Fruit fly (Drosophila melanogaster) whole organism, embryonic: Measurements from ENCODE around the gene CG7483.

Experiments
- Ada2b ChIP-seq: fragments of 200-800 bp; sonication (Bioruptor generic); IDR thresholded peaks from 2 replicates; pipeline ENCODE4 v1.3.6; 2022; ENCODE audit warnings: missing biosample characterization, missing genetic modification characterization
- B-H2 ChIP-seq: fragments of 200-800 bp; sonication (Bioruptor generic); optimal IDR thresholded peaks from 2 replicates; lab custom pipeline; 2018; ENCODE audit warnings: missing biosample characterization, mild to moderate bottlenecking, missing genetic modification characterization
- BtbVII ChIP-seq: fragments of 200-800 bp; sonication (Bioruptor generic); optimal IDR thresholded peaks from 3 replicates; lab custom pipeline; 2017; ENCODE audit warnings: missing biosample characterization, mild to moderate bottlenecking, missing genetic modification characterization
- CG10654 ChIP-seq: fragments of 200-800 bp; sonication (Bioruptor generic); optimal IDR thresholded peaks from 2 replicates; lab custom pipeline; 2016; ENCODE audit warnings: missing biosample characterization, missing genetic modification characterization
- CG11085 ChIP-seq: fragments of 200-800 bp; sonication (Bioruptor generic); IDR thresholded peaks from 2 replicates; pipeline ENCODE4 v1.3.6; 2022; ENCODE audit warnings: missing biosample characterization, missing genetic modification characterization
- CG13424 ChIP-seq: fragments of 200-800 bp; sonication (Bioruptor generic); optimal IDR thresholded peaks from 2 replicates; lab custom pipeline; 2019; ENCODE audit warnings: missing biosample characterization, mild to moderate bottlenecking, missing genetic modification characterization, moderate library complexity
- CG15011 ChIP-seq: fragments of 200-800 bp; sonication (Bioruptor generic); optimal IDR thresholded peaks from 3 replicates; lab custom pipeline; 2018; ENCODE audit warnings: missing biosample characterization, mild to moderate bottlenecking, missing genetic modification characterization
- CG1602 ChIP-seq: fragments of 200-800 bp; sonication (Bioruptor generic); optimal IDR thresholded peaks from 3 replicates; lab custom pipeline; 2016; ENCODE audit warnings: missing biosample characterization, missing genetic modification characterization
- CG16863 ChIP-seq: fragments of 200-800 bp; sonication (Bioruptor generic); optimal IDR thresholded peaks from 3 replicates; lab custom pipeline; 2016; ENCODE audit warnings: missing biosample characterization, missing genetic modification characterization
- CG18262 ChIP-seq: fragments of 200-800 bp; optimal IDR thresholded peaks from 3 replicates; lab custom pipeline; 2019; ENCODE audit warnings: missing biosample characterization, mild to moderate bottlenecking, missing genetic modification characterization, moderate library complexity
- CG2116 ChIP-seq: fragments of 200-800 bp; sonication (Bioruptor generic); optimal IDR thresholded peaks from 3 replicates; lab custom pipeline; 2018; ENCODE audit warnings: missing biosample characterization, mild to moderate bottlenecking, missing genetic modification characterization
- CG2129 ChIP-seq: fragments of 200-800 bp; sonication (Bioruptor generic); IDR thresholded peaks from 2 replicates; pipeline ENCODE4 v1.3.6; 2022; ENCODE audit warnings: missing biosample characterization, missing genetic modification characterization; ENCODE audit not compliant: partially characterized antibody
- CG34224 ChIP-seq: fragments of 200-800 bp; sonication (Bioruptor generic); IDR thresholded peaks from 3 replicates; pipeline ENCODE4 v1.3.6; 2022; ENCODE audit warnings: missing biosample characterization, missing genetic modification characterization; ENCODE audit not compliant: partially characterized antibody
- CG3726 ChIP-seq: fragments of 200-800 bp; sonication (Bioruptor generic); IDR thresholded peaks from 3 replicates; pipeline ENCODE4, ENCODE4 v1.3.6; 2022; ENCODE audit warnings: missing biosample characterization, missing genetic modification characterization
- CG3838 ChIP-seq: fragments of 200-800 bp; sonication (Bioruptor generic); optimal IDR thresholded peaks from 3 replicates; lab custom pipeline; 2016; ENCODE audit warnings: missing biosample characterization, missing genetic modification characterization
- CG42726 ChIP-seq: fragments of 200-800 bp; sonication (Bioruptor generic); IDR thresholded peaks from 2 replicates; pipeline ENCODE4 v1.3.6; 2022; ENCODE audit warnings: missing biosample characterization, missing genetic modification characterization; ENCODE audit not compliant: partially characterized antibody
- CG4707 ChIP-seq: fragments of 200-800 bp; sonication (Bioruptor generic); optimal IDR thresholded peaks from 2 replicates; lab custom pipeline; 2018; ENCODE audit warnings: missing biosample characterization, mild to moderate bottlenecking, missing genetic modification characterization, moderate library complexity
- CG7963 ChIP-seq: fragments of 200-800 bp; sonication (Bioruptor generic); IDR thresholded peaks from 3 replicates; pipeline ENCODE4 v1.3.6; 2022; ENCODE audit warnings: missing biosample characterization, missing genetic modification characterization; ENCODE audit not compliant: partially characterized antibody
- CG7987 ChIP-seq: fragments of 200-800 bp; sonication (Bioruptor generic); optimal IDR thresholded peaks from 2 replicates; lab custom pipeline; 2018; ENCODE audit warnings: missing biosample characterization, mild to moderate bottlenecking, missing genetic modification characterization, moderate library complexity
- CG8290 ChIP-seq, 3 experiments: fragments of 200-800 bp; sonication (Bioruptor generic); optimal IDR thresholded peaks; 2 replicates each; lab custom pipeline; 2016 to 2019; ENCODE audit warnings: missing biosample characterization in 3 of 3, missing genetic modification characterization in 3 of 3, mild to moderate bottlenecking in 2 of 3, moderate library complexity in 1 of 3
- CG8924 ChIP-seq: fragments of 200-800 bp; optimal IDR thresholded peaks from 3 replicates; lab custom pipeline; 2019; ENCODE audit warnings: missing biosample characterization, mild to moderate bottlenecking, missing genetic modification characterization, moderate library complexity
- CG9876 ChIP-seq: fragments of 200-800 bp; sonication (Bioruptor generic); optimal IDR thresholded peaks from 2 replicates; lab custom pipeline; 2016; ENCODE audit warnings: missing biosample characterization, missing genetic modification characterization
- Deaf1 ChIP-seq: fragments of 200-800 bp; optimal IDR thresholded peaks from 3 replicates; lab custom pipeline; 2019; ENCODE audit warnings: missing biosample characterization, mild to moderate bottlenecking, missing genetic modification characterization, moderate library complexity
- Dll ChIP-seq: fragments of 200-800 bp; sonication (Bioruptor generic); IDR thresholded peaks from 4 replicates; pipeline ENCODE4 v1.3.6; 2022; ENCODE audit warnings: missing biosample characterization, missing genetic modification characterization; ENCODE audit not compliant: partially characterized antibody
- Dref ChIP-seq: fragments of 200-800 bp; sonication (Bioruptor generic); IDR thresholded peaks from 2 replicates; pipeline ENCODE4 v1.3.6; 2022; ENCODE audit warnings: missing biosample characterization, missing genetic modification characterization
- Drgx ChIP-seq: fragments of 200-800 bp; sonication (Bioruptor generic); IDR thresholded peaks from 2 replicates; pipeline ENCODE4 v1.3.6; 2022; ENCODE audit warnings: missing biosample characterization, missing genetic modification characterization
- Eip74EF ChIP-seq, 2 experiments: fragments of 200-800 bp in 1 of 2; fragments of >200 bp in 1 of 2; sonication (Bioruptor generic) in 1 of 2; optimal IDR thresholded peaks; 2 replicates each; lab custom pipeline; 2017 to 2019; ENCODE audit warnings: missing biosample characterization in 2 of 2, missing genetic modification characterization in 2 of 2, mild to moderate bottlenecking in 1 of 2, moderate library complexity in 1 of 2
- Ets65A ChIP-seq: fragments of 200-800 bp; sonication (Bioruptor generic); peaks from one replicate; lab custom pipeline; 2016; ENCODE audit warnings: missing biosample characterization, missing genetic modification characterization
- HLH54F ChIP-seq: fragments of 200-800 bp; sonication (Bioruptor generic); optimal IDR thresholded peaks from 3 replicates; lab custom pipeline; 2016; ENCODE audit warnings: missing biosample characterization, missing genetic modification characterization
- HLHmδ ChIP-seq: fragments of 200-800 bp; sonication (Bioruptor generic); optimal IDR thresholded peaks from 2 replicates; lab custom pipeline; 2018; ENCODE audit warnings: missing biosample characterization, mild to moderate bottlenecking, missing genetic modification characterization, moderate library complexity
- HmgD ChIP-seq: fragments of 200-800 bp; sonication (Bioruptor generic); optimal IDR thresholded peaks from 3 replicates; lab custom pipeline; 2016; ENCODE audit warnings: missing biosample characterization, missing genetic modification characterization
- Nf-YC ChIP-seq: fragments of 200-800 bp; optimal IDR thresholded peaks from 3 replicates; lab custom pipeline; 2019; ENCODE audit warnings: missing biosample characterization, mild to moderate bottlenecking, missing genetic modification characterization, moderate library complexity
- Ssrp ChIP-seq: fragments of 200-800 bp; sonication (Bioruptor generic); optimal IDR thresholded peaks from 2 replicates; lab custom pipeline; 2018; ENCODE audit warnings: missing biosample characterization, mild to moderate bottlenecking, missing genetic modification characterization, moderate library complexity
- YL-1 ChIP-seq: fragments of 200-800 bp; sonication (Bioruptor generic); optimal IDR thresholded peaks from 3 replicates; lab custom pipeline; 2017; ENCODE audit warnings: missing biosample characterization, mild to moderate bottlenecking, missing genetic modification characterization
- bab2 ChIP-seq: fragments of 200-800 bp; sonication (Bioruptor generic); optimal IDR thresholded peaks from 2 replicates; lab custom pipeline; 2016; ENCODE audit warnings: missing biosample characterization, missing genetic modification characterization
- fu2 ChIP-seq: fragments of 200-800 bp; sonication (Bioruptor generic); optimal IDR thresholded peaks from 2 replicates; lab custom pipeline; 2016; ENCODE audit warnings: missing biosample characterization, missing genetic modification characterization
- gro ChIP-seq: fragments of 200-800 bp; sonication (Bioruptor generic); optimal IDR thresholded peaks from 2 replicates; lab custom pipeline; 2016; ENCODE audit warnings: missing biosample characterization, missing genetic modification characterization
- gsb-n ChIP-seq: fragments of 200-800 bp; sonication (Bioruptor generic); optimal IDR thresholded peaks from 3 replicates; lab custom pipeline; 2018; ENCODE audit warnings: missing biosample characterization, mild to moderate bottlenecking, missing genetic modification characterization
- hkb ChIP-seq, 2 experiments: fragments of 200-800 bp in 1 of 2; fragments of >200 bp in 1 of 2; sonication (Bioruptor generic) in 1 of 2; IDR thresholded peaks in 1 of 2; optimal IDR thresholded peaks in 1 of 2; 2 replicates each; pipeline versions ENCODE4 v1.3.6 to Lab custom; 2017 to 2022; ENCODE audit warnings: missing biosample characterization in 1 of 2, missing genetic modification characterization in 1 of 2
- insv ChIP-seq, 2 experiments: fragments of 200-800 bp; sonication (Bioruptor generic); optimal IDR thresholded peaks; 3 replicates each; lab custom pipeline; 2016 to 2018; ENCODE audit warnings: missing biosample characterization in 2 of 2, missing genetic modification characterization in 2 of 2
- jigr1 ChIP-seq: fragments of 200-800 bp; sonication (Bioruptor generic); IDR thresholded peaks from 3 replicates; pipeline ENCODE4 v1.3.6; 2022; ENCODE audit warnings: missing biosample characterization, missing genetic modification characterization
- mld ChIP-seq: fragments of 200-800 bp; sonication (Bioruptor generic); IDR thresholded peaks from 3 replicates; pipeline ENCODE4 v1.3.6; 2022; ENCODE audit warnings: missing biosample characterization, missing genetic modification characterization; ENCODE audit not compliant: partially characterized antibody
- nom ChIP-seq: fragments of 200-800 bp; sonication (Bioruptor generic); optimal IDR thresholded peaks from 2 replicates; lab custom pipeline; 2017; ENCODE audit warnings: missing biosample characterization, missing genetic modification characterization, mild to moderate bottlenecking, moderate library complexity, missing genetic modification reagents
- row ChIP-seq: fragments of 200-800 bp; sonication (Bioruptor generic); IDR thresholded peaks from 3 replicates; pipeline ENCODE4 v1.3.6; 2022; ENCODE audit warnings: missing biosample characterization, missing genetic modification characterization
- tio ChIP-seq: fragments of 200-800 bp; sonication (Bioruptor generic); optimal IDR thresholded peaks from 2 replicates; lab custom pipeline; 2017; ENCODE audit warnings: missing biosample characterization, missing genetic modification characterization, inconsistent platforms
- trh ChIP-seq: fragments of 200-800 bp; sonication (Bioruptor generic); optimal IDR thresholded peaks from 2 replicates; lab custom pipeline; 2016; ENCODE audit warnings: missing biosample characterization, missing genetic modification characterization
- unc-4 ChIP-seq: fragments of 200-800 bp; sonication (Bioruptor generic); IDR thresholded peaks from 2 replicates; pipeline ENCODE4 v1.3.6; 2022; ENCODE audit warnings: missing biosample characterization, missing genetic modification characterization; ENCODE audit not compliant: partially characterized antibody
- vnd ChIP-seq: fragments of 200-800 bp; sonication (Bioruptor generic); IDR thresholded peaks from 3 replicates; pipeline ENCODE4 v1.3.6; 2022; ENCODE audit warnings: missing biosample characterization, missing genetic modification characterization; ENCODE audit not compliant: partially characterized antibody
- zfh1 ChIP-seq: fragments of 200-800 bp; sonication (Bioruptor generic); IDR thresholded peaks from 3 replicates; pipeline ENCODE4 v1.3.6; 2022; ENCODE audit warnings: missing biosample characterization, missing genetic modification characterization

The CG7483 gene

DNA sequence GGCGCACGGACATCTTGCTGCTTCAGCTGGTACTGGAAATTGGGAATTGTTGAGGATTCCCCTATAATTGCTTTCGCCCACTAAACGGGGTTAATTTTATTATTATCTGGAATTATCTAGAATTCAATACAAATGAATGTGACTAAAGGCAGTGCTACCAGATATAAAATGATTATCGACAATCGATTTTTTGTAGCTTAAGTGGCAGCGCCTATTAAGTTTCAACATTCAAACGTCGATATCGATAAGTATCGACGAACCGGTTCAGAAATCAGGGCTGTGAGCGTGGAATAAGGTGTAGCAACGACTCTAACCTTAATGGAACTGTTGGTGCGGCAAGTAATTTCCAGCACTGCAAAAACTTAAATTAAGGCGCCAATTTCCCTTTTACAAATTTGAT is 7.9 kb upstream of the CG7483 start, which contains the start of gene Sgt1 (continued):
- TF ChIP-seq CG3838 (GFP tag; lab: Kevin White, UChicago) (no peak), Nf-YC (tag; lab: Kevin White, UChicago) (peak; percentile 35), CG2116 (GFP tag; lab: Kevin White, UChicago) (peak; percentile 84), row (GFP tag; lab: Robert Waterston, UW) (peak; percentile 41; the same call in 2 of the 3 replicates), hkb (optimal IDR thresholded peaks at IDR 0.05; lab: Kevin White, UChicago) (no peak), hkb (GFP tag; IDR thresholded peaks at IDR 0.05; lab: Robert Waterston, UW) (no peak), Drgx (no peak), CG34224 (GFP tag; lab: Robert Waterston, UW) (peak; percentile 89), BtbVII (GFP tag; lab: Kevin White, UChicago) (no peak), fu2 (GFP tag; lab: Kevin White, UChicago) (no peak), CG18262 (tag; lab: Kevin White, UChicago) (no peak), CG10654 (GFP tag; lab: Kevin White, UChicago) (no peak), CG15011 (GFP tag; lab: Kevin White, UChicago) (no peak), Dref (GFP tag; lab: Robert Waterston, UW) (peak; percentile 99), nom (no peak), mld (peak; percentile 88), gsb-n (tag; lab: Kevin White, UChicago) (no peak), bab2 (GFP tag; lab: Kevin White, UChicago) (peak; percentile 41), trh (GFP tag; lab: Kevin White, UChicago) (no peak), CG7963 (GFP tag; lab: Robert Waterston, UW) (peak; percentile 91), vnd (GFP tag; lab: Robert Waterston, UW) (peak; percentile 72), zfh1 (GFP tag; lab: Robert Waterston, UW) (peak; percentile 44; the same call in 1 of the 3 replicates), jigr1 (GFP tag; lab: Robert Waterston, UW) (no peak), tio (GFP tag; lab: Kevin White, UChicago) (no peak), Ssrp (no peak), CG16863 (peak; percentile 48), CG8290 (GFP tag; optimal IDR thresholded peaks at IDR 0.05; lab: Kevin White, UChicago) (peak; percentile 30), CG8290 (tag; optimal IDR thresholded peaks at IDR 0.05; lab: Kevin White, UChicago) (no peak), insv (GFP tag; optimal IDR thresholded peaks at IDR 0.05; lab: Kevin White, UChicago) (peak in 1 of 2 experiments; percentile 64), HLHmδ (GFP tag; lab: Kevin White, UChicago) (no peak), Ada2b (no peak), HLH54F (GFP tag; lab: Kevin White, UChicago) (peak; percentile 62), CG13424 (tag; lab: Kevin White, UChicago) (peak; percentile 4), CG11085 (GFP tag; lab: Robert Waterston, UW) (no peak), CG4707 (GFP tag; lab: Kevin White, UChicago) (no peak), gro (GFP tag; lab: Kevin White, UChicago) (peak; percentile 79), CG8924 (tag; lab: Kevin White, UChicago) (peak; percentile 7), Ets65A (GFP tag; lab: Kevin White, UChicago) (peak; percentile 95), CG7987 (GFP tag; lab: Kevin White, UChicago) (peak; percentile 39), CG9876 (GFP tag; lab: Kevin White, UChicago) (no peak), CG2129 (GFP tag; lab: Robert Waterston, UW) (peak; percentile 33; the same call in 1 of the 2 replicates), CG1602 (no peak), B-H2 (peak; percentile 88), HmgD (GFP tag; lab: Kevin White, UChicago) (peak; percentile 81), Eip74EF (GFP tag; optimal IDR thresholded peaks at IDR 0.05; lab: Kevin White, UChicago) (no peak), CG42726 (GFP tag; lab: Robert Waterston, UW) (peak; percentile 71), Deaf1 (tag; lab: Kevin White, UChicago) (no peak), CG3726 (GFP tag; lab: Robert Waterston, UW) (no peak), unc-4 (GFP tag; lab: Robert Waterston, UW) (peak; percentile 78), YL-1 (peak; percentile 87), Dll (peak; percentile 85)
